Worm (Caenorhabditis elegans) whole organism, mixed stage, embryonic: ENCODE measurements around the gene R07C3.3.

Experiments
- M03D4.4 ChIP-seq: sonication (generic microtip); optimal IDR thresholded peaks from 2 replicates; lab custom pipeline; 2017; ENCODE audit warnings: mild to moderate bottlenecking, missing genetic modification characterization, missing compliant biosample characterization
- bed-3 ChIP-seq: fragments of 200-800 bp; sonication (Bioruptor generic); optimal IDR thresholded peaks from 3 replicates; lab custom pipeline; 2018; ENCODE audit warnings: mild to moderate bottlenecking, missing genetic modification characterization, moderate library complexity, missing compliant biosample characterization
- blmp-1 ChIP-seq: fragments of 150-350 bp; optimal IDR thresholded peaks from 2 replicates; lab custom pipeline; 2014; ENCODE audit warnings: missing biosample characterization, missing genetic modification characterization
- ceh-39 ChIP-seq: fragments of 150-350 bp; optimal IDR thresholded peaks from 2 replicates; lab custom pipeline; 2014; ENCODE audit warnings: missing biosample characterization, missing genetic modification characterization
- ceh-43 ChIP-seq: fragments of 200-800 bp; sonication (Bioruptor generic); optimal IDR thresholded peaks from 2 replicates; lab custom pipeline; 2018; ENCODE audit warnings: mild to moderate bottlenecking, missing genetic modification characterization, moderate library complexity, missing compliant biosample characterization
- ceh-83 ChIP-seq: fragments of 200-800 bp; sonication (Bioruptor generic); optimal IDR thresholded peaks from 2 replicates; lab custom pipeline; 2018; ENCODE audit warnings: mild to moderate bottlenecking, missing genetic modification characterization, missing compliant biosample characterization
- ces-1 ChIP-seq: fragments of 150-350 bp; optimal IDR thresholded peaks from 2 replicates; lab custom pipeline; 2014; ENCODE audit warnings: missing biosample characterization, missing genetic modification reagents, missing genetic modification characterization
- cnd-1 ChIP-seq: fragments of 200-800 bp; sonication (Bioruptor generic); optimal IDR thresholded peaks from 2 replicates; lab custom pipeline; 2018; ENCODE audit warnings: mild to moderate bottlenecking, missing genetic modification characterization, missing compliant biosample characterization
- drap-1 ChIP-seq: fragments of 200-800 bp; sonication (Bioruptor generic); optimal IDR thresholded peaks from 3 replicates; lab custom pipeline; 2018; ENCODE audit warnings: mild to moderate bottlenecking, missing genetic modification characterization, missing compliant biosample characterization
- elt-1 ChIP-seq: sonication (generic microtip); optimal IDR thresholded peaks from 2 replicates; lab custom pipeline; 2017; ENCODE audit warnings: missing genetic modification characterization, mild to moderate bottlenecking, missing compliant biosample characterization, antibody characterized with exemption, moderate library complexity, borderline replicate concordance; ENCODE audit not compliant: insufficient read depth
- elt-3 ChIP-seq: fragments of 150-350 bp; optimal IDR thresholded peaks from 2 replicates; lab custom pipeline; 2014; ENCODE audit warnings: missing biosample characterization, missing genetic modification characterization
- flh-1 ChIP-seq: fragments of 200-800 bp; sonication (Bioruptor generic); optimal IDR thresholded peaks from 2 replicates; lab custom pipeline; 2018; ENCODE audit warnings: mild to moderate bottlenecking, missing genetic modification characterization, moderate library complexity, missing compliant biosample characterization
- hlh-1 ChIP-seq: fragments of 150-350 bp; optimal IDR thresholded peaks from 2 replicates; lab custom pipeline; 2014; ENCODE audit warnings: missing biosample characterization, missing genetic modification reagents, missing genetic modification characterization
- lin-13 ChIP-seq: fragments of 150-350 bp; optimal IDR thresholded peaks from 2 replicates; lab custom pipeline; 2014; ENCODE audit warnings: missing biosample characterization, missing genetic modification characterization
- lin-32 ChIP-seq: fragments of 200-800 bp; sonication (Bioruptor generic); optimal IDR thresholded peaks from 2 replicates; lab custom pipeline; 2018; ENCODE audit warnings: mild to moderate bottlenecking, missing genetic modification characterization, missing compliant biosample characterization
- lsy-2 ChIP-seq: fragments of 150-350 bp; optimal IDR thresholded peaks from 2 replicates; lab custom pipeline; 2014; ENCODE audit warnings: missing biosample characterization, missing genetic modification characterization
- mab-5 ChIP-seq: fragments of 150-350 bp; optimal IDR thresholded peaks from 2 replicates; lab custom pipeline; 2014; ENCODE audit warnings: missing biosample characterization, missing genetic modification characterization
- mep-1 ChIP-seq: fragments of 150-350 bp; optimal IDR thresholded peaks from 2 replicates; lab custom pipeline; 2017; ENCODE audit warnings: missing biosample characterization, missing genetic modification reagents, missing genetic modification characterization, inconsistent platforms
- mls-2 ChIP-seq: sonication (generic microtip); optimal IDR thresholded peaks from 2 replicates; lab custom pipeline; 2016; ENCODE audit warnings: mild to moderate bottlenecking, missing genetic modification characterization, moderate library complexity, missing compliant biosample characterization
- nhr-12 ChIP-seq: fragments of 150-350 bp; optimal IDR thresholded peaks from 2 replicates; lab custom pipeline; 2014; ENCODE audit warnings: missing biosample characterization, missing genetic modification characterization
- nhr-2 ChIP-seq: fragments of 150-350 bp; optimal IDR thresholded peaks from 2 replicates; lab custom pipeline; 2014; ENCODE audit warnings: missing biosample characterization, missing genetic modification characterization
- nhr-237 ChIP-seq: fragments of 150-350 bp; optimal IDR thresholded peaks from 2 replicates; lab custom pipeline; 2014; ENCODE audit warnings: missing biosample characterization, missing genetic modification characterization
- nhr-28 ChIP-seq: fragments of 150-350 bp; optimal IDR thresholded peaks from 2 replicates; lab custom pipeline; 2014; ENCODE audit warnings: missing biosample characterization, missing genetic modification characterization
- nhr-76 ChIP-seq: sonication (generic microtip); optimal IDR thresholded peaks from 2 replicates; lab custom pipeline; 2017; ENCODE audit warnings: missing biosample characterization, missing genetic modification characterization
- pha-4 ChIP-seq: fragments of 150-350 bp; optimal IDR thresholded peaks from 2 replicates; lab custom pipeline; 2018; ENCODE audit warnings: missing biosample characterization, missing genetic modification reagents, missing genetic modification characterization
- sem-2 ChIP-seq: fragments of 200-800 bp; sonication (Bioruptor generic); optimal IDR thresholded peaks from 2 replicates; lab custom pipeline; 2018; ENCODE audit warnings: mild to moderate bottlenecking, missing genetic modification characterization, missing compliant biosample characterization
- snpc-4 ChIP-seq: fragments of 150-350 bp; optimal IDR thresholded peaks from 2 replicates; lab custom pipeline; 2014; ENCODE audit warnings: missing biosample characterization, missing genetic modification characterization
- sptf-1 ChIP-seq: sonication (generic microtip); optimal IDR thresholded peaks from 2 replicates; lab custom pipeline; 2017; ENCODE audit warnings: mild to moderate bottlenecking, missing genetic modification characterization, moderate library complexity, missing compliant biosample characterization
- tbx-8 ChIP-seq: fragments of 200-800 bp; sonication (Bioruptor generic); optimal IDR thresholded peaks from 2 replicates; lab custom pipeline; 2018; ENCODE audit warnings: mild to moderate bottlenecking, missing genetic modification characterization, moderate library complexity, missing compliant biosample characterization
- unc-120 ChIP-seq: sonication (generic microtip); optimal IDR thresholded peaks from 2 replicates; lab custom pipeline; 2017; ENCODE audit warnings: missing genetic modification characterization, missing compliant biosample characterization; ENCODE audit not compliant: poor library complexity, severe bottlenecking
- unc-39 ChIP-seq: fragments of 150-350 bp; optimal IDR thresholded peaks from 2 replicates; lab custom pipeline; 2014; ENCODE audit warnings: missing biosample characterization, missing genetic modification characterization
- unc-62 ChIP-seq: fragments of 150-350 bp; optimal IDR thresholded peaks from 2 replicates; lab custom pipeline; 2014; ENCODE audit warnings: missing biosample characterization, missing genetic modification reagents, missing genetic modification characterization
- zip-8 ChIP-seq: fragments of 150-350 bp; optimal IDR thresholded peaks from 2 replicates; lab custom pipeline; 2014; ENCODE audit warnings: missing biosample characterization, missing genetic modification characterization
- ztf-11 ChIP-seq: fragments of 150-350 bp; optimal IDR thresholded peaks from 2 replicates; lab custom pipeline; 2014; ENCODE audit warnings: missing biosample characterization, missing genetic modification characterization

Gene R07C3.3

DNA sequence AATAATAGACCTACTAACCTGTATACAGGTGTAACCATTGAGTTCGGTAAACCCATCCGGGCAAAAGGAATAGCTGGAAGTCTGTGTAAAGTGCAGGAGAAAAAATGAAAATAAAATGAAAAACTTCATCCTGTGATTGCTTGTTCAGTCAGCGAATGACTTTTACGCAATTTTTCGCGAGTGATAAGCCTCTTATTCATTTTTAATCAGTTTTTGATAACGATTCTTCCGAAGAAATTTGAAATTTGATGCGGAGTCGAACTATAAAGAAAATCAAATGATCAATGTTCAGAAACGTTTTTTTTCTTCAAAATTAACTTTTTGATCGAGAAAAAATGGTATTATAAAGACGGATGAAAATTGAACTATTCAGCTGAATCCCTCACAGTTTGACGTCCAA, 15.9 kb upstream of the R07C3.3 start:
- TF ChIP-seq mep-1 (tag; lab: Kevin White, UChicago) (no peak), hlh-1 (tag; lab: Kevin White, UChicago) (no peak), ceh-39 (tag; lab: Kevin White, UChicago) (no peak), lsy-2 (tag; lab: Kevin White, UChicago) (no peak), blmp-1 (tag; lab: Kevin White, UChicago) (no peak), mls-2 (tag; lab: Kevin White, UChicago) (no peak), elt-1 (tag; lab: Kevin White, UChicago) (no peak), flh-1 (GFP tag; lab: Kevin White, UChicago) (no peak), unc-120 (tag; lab: Kevin White, UChicago) (no peak), nhr-2 (tag; lab: Kevin White, UChicago) (no peak), tbx-8 (GFP tag; lab: Kevin White, UChicago) (no peak), nhr-76 (no peak), pha-4 (tag; lab: Kevin White, UChicago) (no peak), unc-62 (GFP tag; lab: Kevin White, UChicago) (no peak), elt-3 (tag; lab: Kevin White, UChicago) (no peak), unc-39 (no peak), ceh-83 (no peak), sptf-1 (no peak), lin-13 (tag; lab: Kevin White, UChicago) (no peak)

DNA sequence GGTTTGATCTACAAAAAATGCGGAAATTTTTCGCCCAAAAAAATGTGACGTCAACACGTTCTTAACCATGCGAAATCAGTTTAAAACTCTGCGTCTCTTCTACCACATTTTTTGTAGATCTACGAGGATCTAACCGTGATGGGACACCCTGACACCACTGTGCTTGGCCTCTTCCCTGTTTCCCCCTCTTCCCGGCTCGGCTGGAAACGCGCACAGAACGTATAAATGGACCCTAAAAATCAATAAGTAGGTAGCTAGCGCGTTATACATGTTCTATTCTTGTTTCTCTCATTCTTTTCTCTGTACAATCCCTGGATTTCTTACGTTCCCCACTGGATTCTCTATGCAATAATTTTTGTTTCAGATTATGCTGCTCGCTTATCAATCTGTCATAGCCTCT, 15.1 kb upstream of the R07C3.3 start, which contains the start of gene fbxc-28:
Gene fbxc-28 (plus strand): TSS at position 301 of the 400 bp plus-strand sequence.
- TF ChIP-seq ceh-43 (GFP tag; lab: Kevin White, UChicago) (no peak), bed-3 (GFP tag; lab: Kevin White, UChicago) (no peak), ceh-83 (no peak), nhr-237 (no peak), blmp-1 (tag; lab: Kevin White, UChicago) (no peak), M03D4.4 (tag; lab: Kevin White, UChicago) (no peak), mep-1 (tag; lab: Kevin White, UChicago) (no peak), drap-1 (no peak), mab-5 (no peak), elt-3 (tag; lab: Kevin White, UChicago) (no peak)

DNA sequence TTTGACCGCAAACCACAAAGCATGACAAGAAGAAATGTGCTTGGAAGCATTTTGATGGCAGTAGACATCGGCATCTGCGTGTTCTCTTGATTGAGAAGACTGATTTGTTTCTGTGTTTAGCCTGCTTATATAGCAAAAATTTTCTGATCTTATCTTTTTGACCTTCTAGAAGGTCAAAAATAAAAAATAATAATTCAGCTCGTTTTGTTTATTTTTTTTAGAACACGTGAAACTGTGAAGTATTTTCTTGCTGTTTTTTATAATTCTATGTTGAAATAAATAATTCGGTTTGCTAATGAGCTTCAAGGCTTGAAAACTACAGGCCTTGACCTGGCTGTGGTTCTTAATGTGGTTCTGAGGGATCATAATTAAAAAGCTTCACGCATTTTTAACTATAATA, 11.3 kb upstream of the R07C3.3 start, which contains the start of gene R07C3.13:
Gene R07C3.13 (minus strand): TSS at position 101 of the 400 bp plus-strand sequence.
- TF ChIP-seq cnd-1: no peak
- no peak for TF ChIP-seq ceh-83
- no peak for TF ChIP-seq lin-13 (tag; lab: Kevin White, UChicago)
- TF ChIP-seq mls-2 (tag; lab: Kevin White, UChicago): no peak
- TF ChIP-seq lsy-2 (tag; lab: Kevin White, UChicago): no peak
- no peak for TF ChIP-seq unc-62 (GFP tag; lab: Kevin White, UChicago)
- TF ChIP-seq nhr-28 (tag; lab: Kevin White, UChicago): no peak
- TF ChIP-seq hlh-1 (tag; lab: Kevin White, UChicago): no peak
- TF ChIP-seq sptf-1: no peak
- TF ChIP-seq mab-5: no peak
- no peak for TF ChIP-seq nhr-76
- TF ChIP-seq elt-1 (tag; lab: Kevin White, UChicago): no peak
- TF ChIP-seq, all 35 proteins: peak for 0

DNA sequence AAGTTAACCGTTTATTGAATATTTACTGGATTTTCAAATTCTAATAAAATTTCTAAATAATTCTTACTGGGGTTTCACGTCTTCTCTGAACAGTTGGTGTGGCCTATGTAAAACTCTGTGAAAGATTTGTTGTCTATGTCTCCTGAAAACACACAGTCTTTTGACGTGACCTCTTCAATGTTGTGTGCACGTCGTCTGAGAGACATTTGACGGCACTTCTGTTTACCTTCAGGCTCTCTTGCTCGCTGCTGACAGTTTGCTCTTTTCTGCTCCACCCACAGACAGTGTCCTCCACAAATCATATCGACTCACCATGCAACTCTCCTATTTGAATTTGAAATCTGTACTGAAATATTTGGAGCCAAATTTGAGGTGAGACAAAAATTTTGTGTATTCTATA, 7.8 kb upstream of the R07C3.3 start, which contains the start of gene fbxc-34:
Gene fbxc-34 (plus strand): TSS at position 301 of the 400 bp plus-strand sequence.
- TF ChIP-seq hlh-1 (tag; lab: Kevin White, UChicago): peak; percentile 33
- TF ChIP-seq, all 35 proteins: peak for 1; not testable (repeated sequence) for 34

DNA sequence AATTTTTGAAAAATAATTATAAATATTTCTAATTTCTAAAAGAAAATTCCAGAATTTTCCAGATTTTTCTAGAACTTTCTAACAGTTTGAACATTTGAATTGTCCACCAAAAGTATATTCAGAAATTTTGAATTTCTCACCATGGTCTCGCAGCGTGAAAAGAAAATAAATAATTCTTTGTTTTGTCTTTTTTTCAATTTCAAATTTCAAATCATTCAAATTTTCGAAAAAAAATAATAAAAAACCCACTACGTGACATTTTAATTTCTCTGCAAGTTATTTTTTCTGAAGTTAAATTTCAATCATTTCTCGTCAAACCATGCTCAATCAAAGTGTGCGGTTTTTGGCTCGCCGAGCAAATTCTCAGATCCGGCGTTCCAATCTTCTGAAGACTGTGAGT, 5.9 kb upstream of the R07C3.3 start, which contains the start of gene acs-15:
Gene acs-15 (plus strand): TSS at position 301 of the 400 bp plus-strand sequence.
- no peak for TF ChIP-seq unc-39
- no peak for TF ChIP-seq lin-13 (tag; lab: Kevin White, UChicago)
- no peak for TF ChIP-seq nhr-2 (tag; lab: Kevin White, UChicago)

DNA sequence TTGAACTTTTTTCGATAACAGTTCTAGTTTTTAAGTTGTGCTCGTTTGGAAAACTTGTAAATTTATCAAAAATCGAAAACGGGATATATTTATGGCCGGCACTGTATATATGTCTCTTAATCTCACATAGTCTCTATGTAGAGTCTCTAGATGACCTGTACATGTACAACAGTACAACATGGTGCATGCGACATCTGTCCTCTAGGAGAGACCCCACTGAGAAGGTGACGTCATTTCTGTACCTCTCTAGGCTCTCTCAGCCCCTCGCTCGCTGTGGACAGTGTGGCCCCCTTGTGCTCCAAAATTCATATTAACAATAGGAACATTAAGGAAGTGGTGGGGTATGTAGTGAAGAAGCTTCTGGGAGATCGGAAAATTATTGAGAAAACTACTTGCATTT, 1.4 kb upstream of the R07C3.3 start:
- TF ChIP-seq sptf-1 (no peak), elt-3 (tag; lab: Kevin White, UChicago) (no peak), hlh-1 (tag; lab: Kevin White, UChicago) (no peak), ztf-11 (tag; lab: Kevin White, UChicago) (no peak), cnd-1 (peak; percentile 71), sem-2 (GFP tag; lab: Kevin White, UChicago) (no peak), tbx-8 (GFP tag; lab: Kevin White, UChicago) (no peak), elt-1 (tag; lab: Kevin White, UChicago) (no peak), nhr-76 (no peak), zip-8 (tag; lab: Kevin White, UChicago) (peak; percentile 64), M03D4.4 (tag; lab: Kevin White, UChicago) (no peak), nhr-2 (tag; lab: Kevin White, UChicago) (peak; percentile 90), lin-13 (tag; lab: Kevin White, UChicago) (no peak), ceh-43 (GFP tag; lab: Kevin White, UChicago) (no peak), snpc-4 (no peak), ceh-83 (no peak), lin-32 (GFP tag; lab: Kevin White, UChicago) (peak; percentile 46), ces-1 (no peak), pha-4 (tag; lab: Kevin White, UChicago) (no peak), drap-1 (no peak), nhr-28 (tag; lab: Kevin White, UChicago) (no peak), blmp-1 (tag; lab: Kevin White, UChicago) (no peak), bed-3 (GFP tag; lab: Kevin White, UChicago) (no peak), nhr-237 (no peak), mls-2 (tag; lab: Kevin White, UChicago) (no peak), nhr-12 (no peak), unc-62 (GFP tag; lab: Kevin White, UChicago) (no peak), ceh-39 (tag; lab: Kevin White, UChicago) (no peak), flh-1 (GFP tag; lab: Kevin White, UChicago) (no peak), mep-1 (tag; lab: Kevin White, UChicago) (no peak), unc-39 (no peak)
